Fruit fly (Drosophila melanogaster) whole organism, embryonic: ENCODE data around the gene wisp.

Experiments used
- Antp ChIP-seq: fragments of 200-800 bp; sonication (Bioruptor generic); optimal IDR thresholded peaks from 3 replicates; lab custom pipeline; 2016; ENCODE audit warnings: missing biosample characterization, missing genetic modification characterization
- Atf3 ChIP-seq: fragments of 200-800 bp; sonication (Bioruptor generic); optimal IDR thresholded peaks from 3 replicates; lab custom pipeline; 2016; ENCODE audit warnings: missing biosample characterization, missing genetic modification characterization
- BEAF-32 ChIP-seq: fragments of 200-800 bp; sonication (Bioruptor generic); optimal IDR thresholded peaks from 3 replicates; lab custom pipeline; 2017; ENCODE audit warnings: missing biosample characterization, missing genetic modification characterization, mild to moderate bottlenecking, moderate library complexity, missing genetic modification reagents
- CG11504 ChIP-seq: fragments of 200-800 bp; sonication (Bioruptor generic); optimal IDR thresholded peaks from 3 replicates; lab custom pipeline; 2019; ENCODE audit warnings: missing biosample characterization, mild to moderate bottlenecking, missing genetic modification characterization, moderate library complexity
- CG14965 ChIP-seq: fragments of 200-800 bp; sonication (Bioruptor generic); optimal IDR thresholded peaks from 2 replicates; lab custom pipeline; 2016; ENCODE audit warnings: missing biosample characterization, missing genetic modification characterization, borderline replicate concordance
- CG16863 ChIP-seq: fragments of 200-800 bp; sonication (Bioruptor generic); optimal IDR thresholded peaks from 3 replicates; lab custom pipeline; 2016; ENCODE audit warnings: missing biosample characterization, missing genetic modification characterization
- CG17328 ChIP-seq: fragments of 200-800 bp; sonication (Bioruptor generic); IDR thresholded peaks from 2 replicates; pipeline ENCODE4 v1.3.6; 2022; ENCODE audit warnings: missing biosample characterization, missing genetic modification characterization
- CG18011 ChIP-seq: fragments of 200-800 bp; sonication (Bioruptor generic); optimal IDR thresholded peaks from 2 replicates; lab custom pipeline; 2017; ENCODE audit warnings: missing biosample characterization, missing genetic modification characterization, mild to moderate bottlenecking, moderate library complexity, missing genotype
- CG2202 ChIP-seq: fragments of 200-800 bp; sonication (Bioruptor generic); optimal IDR thresholded peaks from 2 replicates; lab custom pipeline; 2018; ENCODE audit warnings: missing biosample characterization, mild to moderate bottlenecking, missing genetic modification characterization
- CG3281 ChIP-seq: fragments of 200-800 bp; sonication (Bioruptor generic); optimal IDR thresholded peaks from 3 replicates; lab custom pipeline; 2017; ENCODE audit warnings: missing biosample characterization, mild to moderate bottlenecking, missing genetic modification characterization
- CG33213 ChIP-seq: fragments of 200-800 bp; sonication (Bioruptor generic); optimal IDR thresholded peaks from 3 replicates; lab custom pipeline; 2016; ENCODE audit warnings: missing biosample characterization, missing genetic modification characterization
- CG3407 ChIP-seq: fragments of 200-800 bp; sonication (Bioruptor generic); optimal IDR thresholded peaks from 2 replicates; lab custom pipeline; 2018; ENCODE audit warnings: missing biosample characterization, mild to moderate bottlenecking, missing genetic modification characterization
- CG6854 ChIP-seq: fragments of 200-800 bp; sonication (Bioruptor generic); optimal IDR thresholded peaks from 3 replicates; lab custom pipeline; 2017; ENCODE audit warnings: missing biosample characterization, mild to moderate bottlenecking, missing genetic modification characterization
- CG7372 ChIP-seq: fragments of 200-800 bp; sonication (Bioruptor generic); IDR thresholded peaks from 2 replicates; pipeline ENCODE4 v1.3.6; 2022; ENCODE audit warnings: missing biosample characterization, missing genetic modification characterization
- CG7963 ChIP-seq: fragments of 200-800 bp; sonication (Bioruptor generic); IDR thresholded peaks from 3 replicates; pipeline ENCODE4 v1.3.6; 2022; ENCODE audit warnings: missing biosample characterization, missing genetic modification characterization; ENCODE audit not compliant: partially characterized antibody
- CG8359 ChIP-seq: fragments of 200-800 bp; sonication (Bioruptor generic); optimal IDR thresholded peaks from 2 replicates; lab custom pipeline; 2017; ENCODE audit warnings: missing biosample characterization, mild to moderate bottlenecking, missing genetic modification characterization, borderline replicate concordance
- CG8478 ChIP-seq: fragments of >200 bp; optimal IDR thresholded peaks from 2 replicates; lab custom pipeline; 2018
- CG9215 ChIP-seq: fragments of 200-800 bp; sonication (Bioruptor generic); IDR thresholded peaks from 2 replicates; pipeline ENCODE4 v1.3.6; 2022; ENCODE audit warnings: missing biosample characterization, missing genetic modification characterization
- Dad ChIP-seq: fragments of 200-800 bp; sonication (Bioruptor generic); optimal IDR thresholded peaks from 3 replicates; lab custom pipeline; 2016; ENCODE audit warnings: missing biosample characterization, missing genetic modification characterization
- Dp ChIP-seq: fragments of 200-800 bp; sonication (Bioruptor generic); optimal IDR thresholded peaks from 2 replicates; lab custom pipeline; 2018; ENCODE audit warnings: missing biosample characterization, mild to moderate bottlenecking, missing genetic modification characterization, moderate library complexity
- Drgx ChIP-seq: fragments of 200-800 bp; sonication (Bioruptor generic); IDR thresholded peaks from 2 replicates; pipeline ENCODE4 v1.3.6; 2022; ENCODE audit warnings: missing biosample characterization, missing genetic modification characterization
- E2f1 ChIP-seq: fragments of 200-800 bp; sonication (Bioruptor generic); IDR thresholded peaks from 2 replicates; pipeline ENCODE4 v1.3.6; 2022; ENCODE audit warnings: missing biosample characterization, missing genetic modification characterization
- Fer1 ChIP-seq: fragments of 200-800 bp; sonication (Bioruptor generic); optimal IDR thresholded peaks from 2 replicates; lab custom pipeline; 2017; ENCODE audit warnings: missing biosample characterization, mild to moderate bottlenecking, missing genetic modification characterization
- Max ChIP-seq: fragments of 200-800 bp; sonication (Bioruptor generic); optimal IDR thresholded peaks from 2 replicates; lab custom pipeline; 2016; ENCODE audit warnings: missing biosample characterization, mild to moderate bottlenecking, missing genetic modification characterization
- Meics ChIP-seq: fragments of 200-800 bp; sonication (Bioruptor generic); optimal IDR thresholded peaks from 2 replicates; lab custom pipeline; 2017; ENCODE audit warnings: missing biosample characterization, mild to moderate bottlenecking, missing genetic modification characterization
- Myb ChIP-seq: fragments of 200-800 bp; sonication (Bioruptor generic); optimal IDR thresholded peaks from 2 replicates; lab custom pipeline; 2016; ENCODE audit warnings: missing biosample characterization, missing genetic modification characterization
- Oaz ChIP-seq: fragments of 200-800 bp; sonication (Bioruptor generic); IDR thresholded peaks from 2 replicates; pipeline ENCODE4 v1.3.6; 2022; ENCODE audit warnings: missing biosample characterization, missing genetic modification characterization
- Sox102F ChIP-seq: fragments of 200-800 bp; sonication (Bioruptor generic); optimal IDR thresholded peaks from 2 replicates; lab custom pipeline; 2018; ENCODE audit warnings: missing biosample characterization, mild to moderate bottlenecking, missing genetic modification characterization, moderate library complexity
- ab ChIP-seq: fragments of 200-800 bp; sonication (Bioruptor generic); optimal IDR thresholded peaks from 2 replicates; lab custom pipeline; 2016; ENCODE audit warnings: missing biosample characterization, missing genetic modification characterization
- cato ChIP-seq: fragments of 200-800 bp; sonication (Bioruptor generic); optimal IDR thresholded peaks from 2 replicates; lab custom pipeline; 2016; ENCODE audit warnings: missing biosample characterization, missing genetic modification characterization, borderline replicate concordance
- chinmo ChIP-seq: fragments of 200-800 bp; sonication (Bioruptor generic); IDR thresholded peaks from 4 replicates; pipeline ENCODE4 v1.3.6; 2022; ENCODE audit warnings: missing biosample characterization, missing genetic modification characterization; ENCODE audit not compliant: partially characterized antibody
- da ChIP-seq: fragments of 200-800 bp; sonication (Bioruptor generic); optimal IDR thresholded peaks from 2 replicates; lab custom pipeline; 2016; ENCODE audit warnings: missing biosample characterization, missing genetic modification characterization
- exex ChIP-seq: fragments of 200-800 bp; sonication (Bioruptor generic); optimal IDR thresholded peaks from 4 replicates; lab custom pipeline; 2018; ENCODE audit warnings: missing biosample characterization, mild to moderate bottlenecking, missing genetic modification characterization, moderate library complexity
- gfzf ChIP-seq: fragments of 200-800 bp; sonication (Bioruptor generic); optimal IDR thresholded peaks from 2 replicates; lab custom pipeline; 2016; ENCODE audit warnings: missing biosample characterization, mild to moderate bottlenecking, missing genetic modification characterization, moderate library complexity
- ind ChIP-seq: fragments of 200-800 bp; sonication (Bioruptor generic); optimal IDR thresholded peaks from 3 replicates; lab custom pipeline; 2016; ENCODE audit warnings: missing biosample characterization, missing genetic modification characterization
- nerfin-1 ChIP-seq: fragments of 200-800 bp; sonication (Bioruptor generic); optimal IDR thresholded peaks from 3 replicates; lab custom pipeline; 2019; ENCODE audit warnings: missing biosample characterization, mild to moderate bottlenecking, missing genetic modification characterization, moderate library complexity
- nmo ChIP-seq: fragments of 200-800 bp; sonication (Bioruptor generic); optimal IDR thresholded peaks from 2 replicates; lab custom pipeline; 2018; ENCODE audit warnings: missing biosample characterization, mild to moderate bottlenecking, missing genetic modification characterization, moderate library complexity
- odd ChIP-seq: fragments of 200-800 bp; sonication (Bioruptor generic); optimal IDR thresholded peaks from 2 replicates; lab custom pipeline; 2017; ENCODE audit warnings: missing biosample characterization, mild to moderate bottlenecking, missing genetic modification characterization
- onecut ChIP-seq: fragments of 200-800 bp; sonication (Bioruptor generic); IDR thresholded peaks from 2 replicates; pipeline ENCODE4 v1.3.6; 2022; ENCODE audit warnings: missing biosample characterization, missing genetic modification characterization
- pho ChIP-seq: fragments of 200-800 bp; sonication (Bioruptor generic); optimal IDR thresholded peaks from 2 replicates; lab custom pipeline; 2016; ENCODE audit warnings: missing biosample characterization, missing genetic modification characterization
- pros ChIP-seq: fragments of 200-800 bp; sonication (Bioruptor generic); optimal IDR thresholded peaks from 3 replicates; lab custom pipeline; 2019; ENCODE audit warnings: missing biosample characterization, mild to moderate bottlenecking, missing genetic modification characterization, moderate library complexity
- ranshi ChIP-seq: fragments of 200-800 bp; sonication (Bioruptor generic); IDR thresholded peaks from 2 replicates; pipeline ENCODE4 v1.3.6; 2022; ENCODE audit warnings: missing biosample characterization, missing genetic modification characterization
- run ChIP-seq: fragments of 200-800 bp; sonication (Bioruptor generic); optimal IDR thresholded peaks from 3 replicates; lab custom pipeline; 2018; ENCODE audit warnings: missing biosample characterization, mild to moderate bottlenecking, missing genetic modification characterization
- sc ChIP-seq, 3 experiments: fragments of >200 bp in 2 of 3; fragments of 200-800 bp in 1 of 3; sonication (Bioruptor generic) in 1 of 3; optimal IDR thresholded peaks; 2 replicates in 2 of 3; 3 replicates in 1 of 3; lab custom pipeline; 2017; ENCODE audit warnings: mild to moderate bottlenecking in 1 of 3, missing biosample characterization in 1 of 3, missing genetic modification characterization in 1 of 3, missing genetic modification reagents in 1 of 3
- scrt ChIP-seq: fragments of 200-800 bp; sonication (Bioruptor generic); optimal IDR thresholded peaks from 2 replicates; lab custom pipeline; 2018; ENCODE audit warnings: missing biosample characterization, mild to moderate bottlenecking, missing genetic modification characterization, moderate library complexity
- so ChIP-seq: fragments of 200-800 bp; sonication (Bioruptor generic); IDR thresholded peaks from 3 replicates; pipeline ENCODE4 v1.3.6; 2022; ENCODE audit warnings: missing biosample characterization, missing genetic modification characterization
- vnd ChIP-seq: fragments of 200-800 bp; sonication (Bioruptor generic); IDR thresholded peaks from 3 replicates; pipeline ENCODE4 v1.3.6; 2022; ENCODE audit warnings: missing biosample characterization, missing genetic modification characterization; ENCODE audit not compliant: partially characterized antibody
- wor ChIP-seq: fragments of 200-800 bp; sonication (Bioruptor generic); IDR thresholded peaks from 2 replicates; pipeline ENCODE4 v1.3.6; 2022; ENCODE audit warnings: missing biosample characterization, missing genetic modification characterization
- z ChIP-seq: fragments of 200-800 bp; sonication (Bioruptor generic); IDR thresholded peaks from 3 replicates; pipeline ENCODE4 v1.3.6; 2022; ENCODE audit warnings: missing biosample characterization, missing genetic modification characterization
- zfh2 ChIP-seq: fragments of 200-800 bp; sonication (Bioruptor generic); optimal IDR thresholded peaks from 2 replicates; lab custom pipeline; 2016; ENCODE audit warnings: missing biosample characterization, missing genetic modification characterization

The wisp gene

DNA sequence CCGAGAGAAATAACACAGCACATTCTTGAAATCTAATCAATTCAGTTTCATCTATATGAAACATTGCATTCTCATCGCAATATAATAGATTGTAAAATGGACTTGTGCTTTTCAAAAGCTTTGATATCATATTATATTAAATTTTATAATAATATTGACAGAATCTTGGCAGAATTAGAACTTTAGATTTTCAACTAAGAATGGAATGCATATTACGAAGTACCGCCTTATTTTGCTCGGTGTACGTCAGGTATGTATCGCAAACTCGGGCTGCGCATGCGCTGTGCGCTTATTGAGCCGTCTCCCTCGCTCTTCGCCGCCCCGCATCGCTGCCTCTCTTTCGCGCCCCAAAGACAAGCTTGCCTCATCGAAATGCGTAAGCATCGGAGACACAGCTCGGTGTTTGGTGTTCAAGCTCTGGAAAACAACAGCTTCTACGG lies 21.4 kb downstream of the wisp start (continued):
- peak; percentile 75 for TF ChIP-seq ranshi (GFP tag; lab: Robert Waterston, UW)
- TF ChIP-seq run = peak; percentile 69
- peak; percentile 84 for TF ChIP-seq CG6854
- no peak for TF ChIP-seq Dad
- TF ChIP-seq CG9215 (GFP tag; lab: Robert Waterston, UW) = peak; percentile 84
- no peak for TF ChIP-seq CG16863 (GFP tag; lab: Kevin White, UChicago)
- no peak for TF ChIP-seq CG8478 (lab: Kevin White, UChicago)
- TF ChIP-seq so = peak; percentile 90
- TF ChIP-seq Dp (GFP tag; lab: Kevin White, UChicago) = no peak
- TF ChIP-seq cato (GFP tag; lab: Kevin White, UChicago) = peak; percentile 29
- peak; percentile 53 for TF ChIP-seq pros (GFP tag; lab: Kevin White, UChicago)
- peak; percentile 82 for TF ChIP-seq CG3407 (GFP tag; lab: Kevin White, UChicago)
- TF ChIP-seq Atf3 (GFP tag; lab: Kevin White, UChicago) = no peak
- peak; percentile 85 for TF ChIP-seq scrt
- peak; percentile 89 for TF ChIP-seq Fer1 (GFP tag; lab: Kevin White, UChicago)
- TF ChIP-seq BEAF-32 (GFP tag; lab: Kevin White, UChicago) = no peak
- TF ChIP-seq Myb (GFP tag; lab: Kevin White, UChicago) = peak; percentile 8
- peak; percentile 78 for TF ChIP-seq CG17328 (GFP tag; lab: Robert Waterston, UW)
- no peak for TF ChIP-seq CG7963 (GFP tag; lab: Robert Waterston, UW)
- TF ChIP-seq gfzf = no peak
- peak; percentile 85 for TF ChIP-seq Drgx (GFP tag; lab: Robert Waterston, UW)
- peak; percentile 79 for TF ChIP-seq onecut (GFP tag; lab: Robert Waterston, UW)
- peak; percentile 81 for TF ChIP-seq CG2202 (tag; lab: Kevin White, UChicago)
- peak; percentile 90 for TF ChIP-seq nerfin-1 (tag; lab: Kevin White, UChicago)
- no peak for TF ChIP-seq Antp (GFP tag; lab: Kevin White, UChicago)
- peak; percentile 86 for TF ChIP-seq chinmo (GFP tag; lab: Robert Waterston, UW)
- TF ChIP-seq ind (GFP tag; lab: Kevin White, UChicago) = peak; percentile 77
- TF ChIP-seq vnd = no peak
- TF ChIP-seq Meics (GFP tag; lab: Kevin White, UChicago) = peak; percentile 90
- peak; percentile 81 for TF ChIP-seq wor (GFP tag; lab: Robert Waterston, UW)
- no peak for TF ChIP-seq pho (GFP tag; lab: Kevin White, UChicago)
- peak; percentile 87 for TF ChIP-seq CG3281 (GFP tag; lab: Kevin White, UChicago)
- peak; percentile 93 for TF ChIP-seq CG11504 (tag; lab: Kevin White, UChicago)
- TF ChIP-seq Max (GFP tag; lab: Kevin White, UChicago) = peak; percentile 32
- no peak for TF ChIP-seq da
- peak; percentile 89 for TF ChIP-seq Sox102F (GFP tag; lab: Kevin White, UChicago)
- no peak for TF ChIP-seq z
- TF ChIP-seq CG8359 (GFP tag; lab: Kevin White, UChicago) = peak; percentile 64
- peak; percentile 70 for TF ChIP-seq Oaz (GFP tag; lab: Robert Waterston, UW)
- TF ChIP-seq nmo (GFP tag; lab: Kevin White, UChicago) = peak; percentile 96
- TF ChIP-seq CG14965 (GFP tag; lab: Kevin White, UChicago) = no peak
- TF ChIP-seq CG33213 (GFP tag; lab: Kevin White, UChicago) = no peak
- peak; percentile 83 for TF ChIP-seq CG7372 (GFP tag; lab: Robert Waterston, UW)
- peak; percentile 6 for TF ChIP-seq zfh2 (GFP tag; lab: Kevin White, UChicago)
- TF ChIP-seq exex = peak; percentile 67
- no peak for TF ChIP-seq ab (GFP tag; lab: Kevin White, UChicago)
- TF ChIP-seq sc (optimal IDR thresholded peaks at IDR 0.05; lab: Kevin White, UChicago) = no peak
- TF ChIP-seq sc (GFP tag; optimal IDR thresholded peaks at IDR 0.05; lab: Kevin White, UChicago) = peak; percentile 82
- peak; percentile 9 for TF ChIP-seq CG18011 (GFP tag; lab: Kevin White, UChicago)
- TF ChIP-seq E2f1 (GFP tag; lab: Robert Waterston, UW) = peak; percentile 88
- peak; percentile 88 for TF ChIP-seq odd (GFP tag; lab: Kevin White, UChicago)
